Worm (Caenorhabditis elegans) whole organism, late embryonic: ENCODE measurements around the gene R13A1.5.

ENCODE experiments used
- C08G9.2 ChIP-seq: sonication (generic microtip); optimal IDR thresholded peaks from 2 replicates; lab custom pipeline; 2016; ENCODE audit warnings: mild to moderate bottlenecking, missing genetic modification characterization, moderate library complexity, missing compliant biosample characterization
- C38D4.7 ChIP-seq: fragments of 200-800 bp; sonication (Bioruptor generic); optimal IDR thresholded peaks from 2 replicates; lab custom pipeline; 2018; ENCODE audit warnings: mild to moderate bottlenecking, missing genetic modification characterization, moderate library complexity, missing compliant biosample characterization
- F13H6.1 ChIP-seq: sonication (generic microtip); optimal IDR thresholded peaks from 2 replicates; lab custom pipeline; 2016; ENCODE audit warnings: missing genetic modification characterization, missing compliant biosample characterization
- Y22D7AL.16 ChIP-seq: sonication (generic microtip); optimal IDR thresholded peaks from 2 replicates; lab custom pipeline; 2016; ENCODE audit warnings: missing genetic modification characterization, missing compliant biosample characterization
- ceh-19 ChIP-seq: fragments of 200-800 bp; sonication (Bioruptor generic); optimal IDR thresholded peaks from 2 replicates; lab custom pipeline; 2018; ENCODE audit warnings: mild to moderate bottlenecking, missing genetic modification characterization, missing compliant biosample characterization
- ceh-22 ChIP-seq: sonication (generic microtip); optimal IDR thresholded peaks from 2 replicates; lab custom pipeline; 2017; ENCODE audit warnings: missing biosample characterization, missing genetic modification characterization
- ceh-30 ChIP-seq: fragments of 150-350 bp; optimal IDR thresholded peaks from 2 replicates; lab custom pipeline; 2014; ENCODE audit warnings: missing biosample characterization, missing genetic modification characterization
- ceh-31 ChIP-seq: sonication (generic microtip); optimal IDR thresholded peaks from 2 replicates; lab custom pipeline; 2016; ENCODE audit warnings: missing genetic modification characterization, missing compliant biosample characterization
- ceh-34 ChIP-seq: sonication (generic microtip); optimal IDR thresholded peaks from 2 replicates; lab custom pipeline; 2016; ENCODE audit warnings: mild to moderate bottlenecking, missing genetic modification characterization, missing compliant biosample characterization
- ceh-9 ChIP-seq: sonication (generic microtip); optimal IDR thresholded peaks from 2 replicates; lab custom pipeline; 2016; ENCODE audit warnings: mild to moderate bottlenecking, missing genetic modification characterization, inconsistent platforms, missing compliant biosample characterization
- eyg-1 ChIP-seq: sonication (generic microtip); optimal IDR thresholded peaks from 2 replicates; lab custom pipeline; 2016; ENCODE audit warnings: missing genotype, missing genetic modification characterization, missing compliant biosample characterization
- fkh-10 ChIP-seq: fragments of 150-350 bp; optimal IDR thresholded peaks from 2 replicates; lab custom pipeline; 2014; ENCODE audit warnings: missing biosample characterization, missing genetic modification reagents, missing genetic modification characterization
- gmeb-2 ChIP-seq: sonication (generic microtip); optimal IDR thresholded peaks from 2 replicates; lab custom pipeline; 2016; ENCODE audit warnings: missing genetic modification characterization, inconsistent platforms, missing compliant biosample characterization
- hlh-13 ChIP-seq: fragments of 200-800 bp; sonication (Bioruptor generic); optimal IDR thresholded peaks from 2 replicates; lab custom pipeline; 2018; ENCODE audit warnings: mild to moderate bottlenecking, missing genetic modification characterization, missing compliant biosample characterization
- hlh-6 ChIP-seq: sonication (generic microtip); optimal IDR thresholded peaks from 2 replicates; lab custom pipeline; 2016; ENCODE audit warnings: missing genotype, missing genetic modification characterization, missing compliant biosample characterization
- hlh-8 ChIP-seq: sonication (generic microtip); optimal IDR thresholded peaks from 2 replicates; lab custom pipeline; 2016; ENCODE audit warnings: missing genotype, missing genetic modification characterization, missing compliant biosample characterization
- mec-3 ChIP-seq: sonication (generic microtip); optimal IDR thresholded peaks from 2 replicates; lab custom pipeline; 2016; ENCODE audit warnings: borderline replicate concordance, missing genetic modification characterization, missing compliant biosample characterization
- nfya-1 ChIP-seq: sonication (generic microtip); optimal IDR thresholded peaks from 2 replicates; lab custom pipeline; 2017; ENCODE audit warnings: missing genetic modification characterization, mild to moderate bottlenecking, missing compliant biosample characterization, antibody characterized with exemption, moderate library complexity
- nhr-11 ChIP-seq: fragments of 150-350 bp; optimal IDR thresholded peaks from 2 replicates; lab custom pipeline; 2014; ENCODE audit warnings: missing biosample characterization, missing genetic modification characterization
- nhr-232 ChIP-seq: sonication (generic microtip); optimal IDR thresholded peaks from 2 replicates; lab custom pipeline; 2016; ENCODE audit warnings: missing genetic modification characterization, missing compliant biosample characterization
- npax-4 ChIP-seq: sonication (generic microtip); optimal IDR thresholded peaks from 2 replicates; lab custom pipeline; 2016; ENCODE audit warnings: missing genetic modification characterization, missing compliant biosample characterization
- pag-3 ChIP-seq: sonication (generic microtip); optimal IDR thresholded peaks from 2 replicates; lab custom pipeline; 2016; ENCODE audit warnings: missing compliant biosample characterization, missing genetic modification characterization, borderline replicate concordance
- pha-4 ChIP-seq: fragments of 150-350 bp; optimal IDR thresholded peaks from 2 replicates; lab custom pipeline; 2018; ENCODE audit warnings: missing biosample characterization, missing genetic modification reagents, missing genetic modification characterization
- pqm-1 ChIP-seq: sonication (generic microtip); optimal IDR thresholded peaks from 2 replicates; lab custom pipeline; 2016; ENCODE audit warnings: missing genetic modification characterization, missing compliant biosample characterization
- pros-1 ChIP-seq: fragments of 150-350 bp; optimal IDR thresholded peaks from 2 replicates; lab custom pipeline; 2014; ENCODE audit warnings: missing biosample characterization, missing genetic modification reagents, missing genetic modification characterization
- sdc-2 ChIP-seq: sonication (generic microtip); optimal IDR thresholded peaks from 2 replicates; lab custom pipeline; 2016; ENCODE audit warnings: missing genotype, missing genetic modification characterization, missing compliant biosample characterization
- sox-4 ChIP-seq: sonication (generic microtip); optimal IDR thresholded peaks from 2 replicates; lab custom pipeline; 2017; ENCODE audit warnings: mild to moderate bottlenecking, missing genetic modification characterization, inconsistent platforms, missing compliant biosample characterization
- syd-9 ChIP-seq: sonication (generic microtip); optimal IDR thresholded peaks from 2 replicates; lab custom pipeline; 2016; ENCODE audit warnings: mild to moderate bottlenecking, missing genetic modification characterization, moderate library complexity, missing compliant biosample characterization
- tbx-2 ChIP-seq: sonication (generic microtip); optimal IDR thresholded peaks from 2 replicates; lab custom pipeline; 2016; ENCODE audit warnings: missing genetic modification characterization, missing compliant biosample characterization
- tbx-7 ChIP-seq: sonication (generic microtip); optimal IDR thresholded peaks from 2 replicates; lab custom pipeline; 2016; ENCODE audit warnings: missing genotype, missing genetic modification characterization, missing compliant biosample characterization
- ttx-3 ChIP-seq: sonication (generic microtip); optimal IDR thresholded peaks from 2 replicates; lab custom pipeline; 2016; ENCODE audit warnings: missing genetic modification reagents, missing genetic modification characterization, missing compliant biosample characterization
- unc-3 ChIP-seq, 2 experiments: fragments of 200-800 bp in 1 of 2; sonication (Bioruptor generic) in 1 of 2; sonication (generic microtip) in 1 of 2; conservative IDR thresholded peaks in 1 of 2; optimal IDR thresholded peaks in 1 of 2; 2 replicates each; pipeline versions ENCODE4 v1.3.6 to Lab custom; 2016 to 2022; ENCODE audit warnings: missing compliant biosample characterization in 2 of 2, missing genetic modification characterization in 2 of 2, missing genetic modification reagents in 1 of 2
- unc-42 ChIP-seq: sonication (generic microtip); optimal IDR thresholded peaks from 2 replicates; lab custom pipeline; 2016; ENCODE audit warnings: missing genotype, missing genetic modification characterization, missing compliant biosample characterization
- unc-55 ChIP-seq: sonication (generic microtip); optimal IDR thresholded peaks from 2 replicates; lab custom pipeline; 2017; ENCODE audit warnings: missing biosample characterization, missing genetic modification reagents, missing genetic modification characterization

R13A1.5 gene

ce11 chrIV:7219398-7220087 is 27.9 kb upstream of the R13A1.5 start, which contains the start of the genes glb-23 and R13A1.1:
glb-23 (minus strand) TSS chrIV:7219498.
R13A1.1 (plus strand) TSS chrIV:7220037.
- no peak for TF ChIP-seq sdc-2 (tag; lab: Kevin White, UChicago)
- no peak for TF ChIP-seq ceh-19 (GFP tag; lab: Kevin White, UChicago)
- TF ChIP-seq gmeb-2: no peak
- TF ChIP-seq hlh-13 (GFP tag; lab: Kevin White, UChicago): no peak
- no peak for TF ChIP-seq npax-4
- no peak for TF ChIP-seq tbx-7
- TF ChIP-seq unc-42 (tag; lab: Kevin White, UChicago): no peak
- no peak for TF ChIP-seq nhr-11 (tag; lab: Kevin White, UChicago)
- TF ChIP-seq nhr-232 (tag; lab: Kevin White, UChicago): no peak
- TF ChIP-seq ceh-30 (tag; lab: Kevin White, UChicago): no peak
- TF ChIP-seq, all 69 proteins: peak for 0

ce11 chrIV:7216210-7216609 is 24.6 kb upstream of the R13A1.5 start:
- no peak for TF ChIP-seq pag-3 (tag; lab: Kevin White, UChicago)
- TF ChIP-seq Y22D7AL.16 (tag; lab: Kevin White, UChicago): no peak
- no peak for TF ChIP-seq hlh-6 (tag; lab: Kevin White, UChicago)
- TF ChIP-seq C08G9.2 (tag; lab: Kevin White, UChicago): no peak
- no peak for TF ChIP-seq ceh-31 (tag; lab: Kevin White, UChicago)
- TF ChIP-seq pha-4 (tag; lab: Kevin White, UChicago): no peak
- no peak for TF ChIP-seq fkh-10 (GFP tag; lab: Kevin White, UChicago)
- no peak for TF ChIP-seq eyg-1

- TF ChIP-seq F13H6.1 (tag; lab: Kevin White, UChicago): no peak
Measured at ce11 chrIV:7212769-7213168, 21.1 kb upstream of the R13A1.5 start.

- TF ChIP-seq hlh-8 (tag; lab: Kevin White, UChicago): no peak
- no peak for TF ChIP-seq nfya-1 (tag; lab: Kevin White, UChicago)
- no peak for TF ChIP-seq C38D4.7 (GFP tag; lab: Kevin White, UChicago)
- no peak for TF ChIP-seq ceh-9 (tag; lab: Kevin White, UChicago)
- TF ChIP-seq ceh-30 (tag; lab: Kevin White, UChicago): no peak
- TF ChIP-seq sox-4 (tag; lab: Kevin White, UChicago): no peak
- TF ChIP-seq pqm-1 (tag; lab: Kevin White, UChicago): no peak
- TF ChIP-seq hlh-13 (GFP tag; lab: Kevin White, UChicago): no peak
- TF ChIP-seq tbx-2 (tag; lab: Kevin White, UChicago): no peak
- no peak for TF ChIP-seq unc-55 (GFP tag; lab: Kevin White, UChicago)
- TF ChIP-seq ttx-3 (tag; lab: Kevin White, UChicago): no peak
- no peak for TF ChIP-seq ceh-22
- TF ChIP-seq npax-4: no peak
- TF ChIP-seq syd-9: no peak
- TF ChIP-seq pros-1 (tag; lab: Kevin White, UChicago): no peak
- TF ChIP-seq mec-3 (tag; lab: Kevin White, UChicago): no peak
- TF ChIP-seq unc-3 (GFP tag; conservative IDR thresholded peaks at IDR 0.05; lab: Robert Waterston, UW): no peak
- no peak for TF ChIP-seq unc-3 (tag; optimal IDR thresholded peaks at IDR 0.05; lab: Kevin White, UChicago)
- TF ChIP-seq ceh-34: no peak
Measured at ce11 chrIV:7211313-7211712, 19.7 kb upstream of the R13A1.5 start.
